Fruit fly (Drosophila melanogaster) whole organism: ENCODE measurements around the gene wa-cup.

Source experiments
- Dll ChIP-seq: fragments of >200 bp; optimal IDR thresholded peaks from 2 replicates; lab custom pipeline; 2017
- pan ChIP-seq: fragments of >200 bp; optimal IDR thresholded peaks from 2 replicates; lab custom pipeline; 2017
- psq ChIP-seq: fragments of >200 bp; optimal IDR thresholded peaks from 2 replicates; lab custom pipeline; 2017
- usp ChIP-seq: fragments of >200 bp; optimal IDR thresholded peaks from 2 replicates; lab custom pipeline; 2017; ENCODE audit warnings: missing biosample characterization, missing genetic modification characterization, mixed read lengths

dm6 chr3R:7439306-7439810 is 18.8 kb downstream of the wa-cup start, which contains the start of gene CG14598:
- no peak for TF ChIP-seq pan (lab: Kevin White, UChicago)
- TF ChIP-seq usp: no peak
- no peak for TF ChIP-seq psq
- no peak for TF ChIP-seq Dll
